Worm (Caenorhabditis elegans): ENCODE results near the gene ggtb-1.

ggtb-1 gene

DNA sequence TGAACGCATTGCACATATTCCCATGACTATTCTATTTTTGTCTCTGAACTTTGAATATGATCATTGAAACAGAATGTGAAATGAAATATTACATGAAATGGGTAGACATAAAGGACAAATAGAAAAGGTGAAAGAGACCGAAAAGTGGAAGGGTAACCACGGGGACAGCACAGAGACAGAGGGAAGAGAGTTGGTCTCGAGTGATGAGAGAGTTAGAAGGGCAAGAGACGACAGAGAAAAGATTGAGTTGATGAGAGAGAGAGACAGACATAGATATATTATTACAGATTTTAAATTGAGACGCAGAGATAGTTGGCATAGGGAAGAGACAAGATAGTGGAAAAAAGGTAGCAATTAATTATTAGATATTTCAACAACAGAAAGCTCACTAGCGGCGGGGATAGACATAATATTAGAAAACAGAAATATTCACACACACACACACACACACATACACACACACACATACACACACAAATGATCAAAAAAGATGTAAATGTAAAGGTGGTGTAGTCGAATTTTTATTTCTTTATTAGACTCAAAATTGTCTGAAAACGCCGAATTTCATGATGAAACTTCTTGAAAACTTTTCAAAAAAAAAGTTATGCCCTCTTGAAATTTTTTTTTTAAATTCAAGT, 16.8 kb upstream of the ggtb-1 start:
- TF ChIP-seq pha-4 (tag; optimal IDR thresholded peaks at IDR 0.05) (peak; percentile 89), ceh-82 (tag; optimal IDR thresholded peaks at IDR 0.05) (no peak), R02D3.7 (tag; optimal IDR thresholded peaks at IDR 0.05) (no peak), nhr-28 (tag; optimal IDR thresholded peaks at IDR 0.05) (no peak), snpc-4 (tag; optimal IDR thresholded peaks at IDR 0.05) (peak; percentile 45), nhr-77 (tag; optimal IDR thresholded peaks at IDR 0.05) (no peak), elt-2 (tag; optimal IDR thresholded peaks at IDR 0.05) (peak; percentile 68), tbx-2 (tag; optimal IDR thresholded peaks at IDR 0.05) (no peak), elt-1 (tag; optimal IDR thresholded peaks at IDR 0.05) (peak; percentile 45), aly-2 (tag; optimal IDR thresholded peaks at IDR 0.05) (no peak), nhr-25 (tag; optimal IDR thresholded peaks at IDR 0.05) (peak; percentile 85), fos-1 (tag; optimal IDR thresholded peaks at IDR 0.05) (no peak), egl-27 (tag; optimal IDR thresholded peaks at IDR 0.05) (peak; percentile 87), mdl-1 (tag; optimal IDR thresholded peaks at IDR 0.05) (peak; percentile 22), ceh-16 (tag; optimal IDR thresholded peaks at IDR 0.05) (no peak), jun-1 (tag; optimal IDR thresholded peaks at IDR 0.05) (peak; percentile 76), lin-15B (tag; optimal IDR thresholded peaks at IDR 0.05) (peak; percentile 25), elt-3 (tag; optimal IDR thresholded peaks at IDR 0.05) (no peak), lin-39 (tag; optimal IDR thresholded peaks at IDR 0.05) (no peak), fkh-2 (tag; optimal IDR thresholded peaks at IDR 0.05) (no peak), hmg-11 (tag; optimal IDR thresholded peaks at IDR 0.05) (peak; percentile 28), lsy-12 (tag; optimal IDR thresholded peaks at IDR 0.05) (peak; percentile 3), nhr-76 (tag; optimal IDR thresholded peaks at IDR 0.05) (no peak), nhr-237 (tag; optimal IDR thresholded peaks at IDR 0.05) (no peak), ceh-9 (tag; optimal IDR thresholded peaks at IDR 0.05) (no peak), nhr-43 (tag; optimal IDR thresholded peaks at IDR 0.05; ENCODE audit: poor library complexity, severe bottlenecking) (peak; percentile 59), nhr-12 (tag; optimal IDR thresholded peaks at IDR 0.05) (no peak), egl-5 (tag; optimal IDR thresholded peaks at IDR 0.05) (no peak), pqm-1 (tag; optimal IDR thresholded peaks at IDR 0.05) (peak; percentile 74), eor-1 (tag; optimal IDR thresholded peaks at IDR 0.05) (no peak), unc-39 (tag; optimal IDR thresholded peaks at IDR 0.05) (no peak), sea-2 (GFP tag; optimal IDR thresholded peaks at IDR 0.05) (no peak), unc-62 (GFP tag; optimal IDR thresholded peaks at IDR 0.05) (no peak), daf-12 (tag; optimal IDR thresholded peaks at IDR 0.05) (no peak), ztf-11 (tag; optimal IDR thresholded peaks at IDR 0.05) (no peak), skn-1 (tag; optimal IDR thresholded peaks at IDR 0.05) (peak; percentile 71), ztf-4 (tag; optimal IDR thresholded peaks at IDR 0.05) (no peak), nfya-1 (tag; optimal IDR thresholded peaks at IDR 0.05; ENCODE audit: insufficient read depth) (peak; percentile 73), ama-1 (optimal IDR thresholded peaks at IDR 0.05) (no peak), nhr-67 (tag; optimal IDR thresholded peaks at IDR 0.05) (no peak), mml-1 (tag; optimal IDR thresholded peaks at IDR 0.05) (no peak), ceh-28 (tag; optimal IDR thresholded peaks at IDR 0.05) (peak; percentile 41), nhr-23 (tag; optimal IDR thresholded peaks at IDR 0.05) (peak; percentile 62), nhr-11 (tag; optimal IDR thresholded peaks at IDR 0.05) (no peak), fkh-10 (GFP tag; optimal IDR thresholded peaks at IDR 0.05) (no peak), ZK546.5 (tag; optimal IDR thresholded peaks at IDR 0.05) (no peak), zag-1 (tag; optimal IDR thresholded peaks at IDR 0.05) (no peak)

Measured in whole organism, L3 larva.